Worm (Caenorhabditis elegans) whole organism, early embryonic: ENCODE data around the gene Y46G5A.29.

Experiments used
- ceh-36 ChIP-seq: sonication (generic microtip); optimal IDR thresholded peaks from 2 replicates; lab custom pipeline; 2016; ENCODE audit warnings: missing genetic modification characterization, inconsistent platforms, missing compliant biosample characterization
- hnd-1 ChIP-seq: sonication (generic microtip); optimal IDR thresholded peaks from 2 replicates; lab custom pipeline; 2016; ENCODE audit warnings: missing genetic modification characterization, missing compliant biosample characterization
- pes-1 ChIP-seq: fragments of 200-800 bp; sonication (Bioruptor generic); IDR thresholded peaks from 2 replicates; pipeline ENCODE4 v1.3.6; 2022; ENCODE audit warnings: missing genetic modification reagents, missing genetic modification characterization, missing compliant biosample characterization
- scrt-1 ChIP-seq: fragments of 200-800 bp; sonication (Bioruptor generic); IDR thresholded peaks from 2 replicates; pipeline ENCODE4 v1.3.6; 2022; ENCODE audit warnings: missing genetic modification characterization, missing compliant biosample characterization
- sea-1 ChIP-seq: fragments of 200-800 bp; sonication (Bioruptor generic); conservative IDR thresholded peaks from 2 replicates; pipeline ENCODE4 v1.3.6; 2022; ENCODE audit warnings: missing genetic modification characterization, missing compliant biosample characterization
- tra-4 ChIP-seq: sonication (generic microtip); optimal IDR thresholded peaks from 2 replicates; lab custom pipeline; 2017; ENCODE audit warnings: missing genetic modification characterization, missing compliant biosample characterization

- TF ChIP-seq tra-4 (no peak), ceh-36 (tag; lab: Kevin White, UChicago) (no peak), scrt-1 (GFP tag; lab: Robert Waterston, UW) (no peak), sea-1 (GFP tag; lab: Robert Waterston, UW) (no peak), hnd-1 (tag; lab: Kevin White, UChicago) (no peak), pes-1 (no peak)
These were observed 36.4 kb downstream of the Y46G5A.29 start for ce11 chrII:12892407-12892806.
